Worm (Caenorhabditis elegans) whole organism, midembryonic: ENCODE data around the gene F40F12.9.

Experiments
- T22C8.4 ChIP-seq: fragments of 200-800 bp; sonication (Bioruptor generic); IDR thresholded peaks from 2 replicates; pipeline ENCODE4 v1.3.6; 2022; ENCODE audit warnings: missing genetic modification characterization, missing compliant biosample characterization
- cog-1 ChIP-seq: sonication (generic microtip); optimal IDR thresholded peaks from 2 replicates; lab custom pipeline; 2016; ENCODE audit warnings: missing genetic modification characterization, missing compliant biosample characterization
- med-1 ChIP-seq: sonication (generic microtip); optimal IDR thresholded peaks from 2 replicates; lab custom pipeline; 2017; ENCODE audit warnings: missing genetic modification characterization, mild to moderate bottlenecking, missing compliant biosample characterization, antibody characterized with exemption, missing genetic modification reagents; ENCODE audit not compliant: insufficient read depth
- ref-1 ChIP-seq: fragments of 200-800 bp; sonication (Bioruptor generic); conservative IDR thresholded peaks from 2 replicates; pipeline ENCODE4 v1.3.6; 2022; ENCODE audit warnings: missing genetic modification reagents, missing genetic modification characterization, missing compliant biosample characterization

ce11 chrIII:9885609-9886008 is 25.5 kb upstream of the F40F12.9 start:
- TF ChIP-seq cog-1 (tag; lab: Kevin White, UChicago) (no peak), ref-1 (GFP tag; lab: Robert Waterston, UW) (no peak), med-1 (GFP tag; lab: Kevin White, UChicago) (no peak), T22C8.4 (GFP tag; lab: Robert Waterston, UW) (no peak)
